Fruit fly (Drosophila melanogaster): ENCODE measurements around the gene CG1571.

The CG1571 gene

DNA sequence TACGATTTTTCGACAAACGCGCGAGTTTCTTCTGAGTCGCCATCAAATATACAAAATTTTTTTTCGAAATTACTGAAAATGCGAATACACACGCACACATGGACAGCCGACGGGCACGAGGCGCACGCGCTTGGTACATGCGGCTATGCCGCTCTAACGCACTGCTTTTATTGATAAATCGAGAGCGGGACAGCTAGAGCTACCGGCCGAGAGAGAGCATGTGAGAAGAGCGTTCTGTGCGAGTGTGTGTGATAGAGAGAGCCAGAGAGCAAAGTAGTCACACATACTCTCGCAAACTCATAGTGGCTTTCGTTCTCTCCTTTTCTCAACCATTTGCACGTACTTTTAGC, 14.8 kb upstream of the CG1571 start (continued):
- TF ChIP-seq CG7786 (GFP tag; optimal IDR thresholded peaks at IDR 0.05) (no peak), CG4282 (GFP tag; optimal IDR thresholded peaks at IDR 0.05) (no peak), ems (GFP tag; optimal IDR thresholded peaks at IDR 0.05) (no peak), pita (GFP tag; optimal IDR thresholded peaks at IDR 0.05) (no peak), Dbx (GFP tag; IDR thresholded peaks at IDR 0.05) (no peak), CG9932 (GFP tag; IDR thresholded peaks at IDR 0.05) (no peak), CG34422 (GFP tag; IDR thresholded peaks at IDR 0.05) (peak; percentile 22; the same call in 1 of the 3 replicates), zf30C (GFP tag; optimal IDR thresholded peaks at IDR 0.05) (peak; percentile 50), CG10979 (tag; optimal IDR thresholded peaks at IDR 0.05) (no peak), CG18619 (GFP tag; optimal IDR thresholded peaks at IDR 0.05) (no peak), gcm2 (GFP tag; optimal IDR thresholded peaks at IDR 0.05) (no peak), oc (tag; optimal IDR thresholded peaks at IDR 0.05) (no peak), CG10267 (tag; optimal IDR thresholded peaks at IDR 0.05) (no peak), CG9876 (GFP tag; optimal IDR thresholded peaks at IDR 0.05) (no peak), CG12769 (tag; optimal IDR thresholded peaks at IDR 0.05) (no peak), lola (GFP tag; optimal IDR thresholded peaks at IDR 0.05) (peak in 1 of 3 experiments; percentile 86), CG13624 (GFP tag; optimal IDR thresholded peaks at IDR 0.05) (no peak), CG5953 (GFP tag; IDR thresholded peaks at IDR 0.05) (no peak), gem (tag; optimal IDR thresholded peaks at IDR 0.05) (no peak), Blimp-1 (GFP tag; optimal IDR thresholded peaks at IDR 0.05) (no peak), ara (GFP tag; IDR thresholded peaks at IDR 0.05) (no peak), crp (GFP tag; optimal IDR thresholded peaks at IDR 0.05) (no peak), chinmo (GFP tag; IDR thresholded peaks at IDR 0.05; ENCODE audit: partially characterized antibody) (peak; percentile 50; the same call in 1 of the 4 replicates), schlank (tag; optimal IDR thresholded peaks at IDR 0.05) (no peak), CG14050 (GFP tag; IDR thresholded peaks at IDR 0.05) (no peak), Nf-YC (tag; optimal IDR thresholded peaks at IDR 0.05) (peak; percentile 28), cato (GFP tag; optimal IDR thresholded peaks at IDR 0.05; ENCODE audit: borderline replicate concordance) (no peak), CG3407 (GFP tag; optimal IDR thresholded peaks at IDR 0.05) (no peak), Bgb (GFP tag; IDR thresholded peaks at IDR 0.05; ENCODE audit: partially characterized antibody) (no peak), CTCF (GFP tag; optimal IDR thresholded peaks at IDR 0.05) (no peak), Tbp (GFP tag; optimal IDR thresholded peaks at IDR 0.05) (no peak), gsb-n (tag; optimal IDR thresholded peaks at IDR 0.05) (no peak), CkIIα-i1 (GFP tag; IDR thresholded peaks at IDR 0.05) (no peak), CG1647 (GFP tag; optimal IDR thresholded peaks at IDR 0.05) (no peak), az2 (GFP tag; optimal IDR thresholded peaks at IDR 0.05) (no peak), Dek (tag; optimal IDR thresholded peaks at IDR 0.05) (no peak), Med (GFP tag) (peak; percentile 65), Usf (GFP tag; optimal IDR thresholded peaks at IDR 0.05) (no peak), Hr78 (GFP tag; optimal IDR thresholded peaks at IDR 0.05) (no peak), chif (GFP tag; optimal IDR thresholded peaks at IDR 0.05) (no peak), CG30020 (tag; optimal IDR thresholded peaks at IDR 0.05) (no peak), HLH3B (GFP tag; IDR thresholded peaks at IDR 0.05) (no peak), CG6254 (GFP tag; optimal IDR thresholded peaks at IDR 0.05) (peak; percentile 26), Ssrp (tag; optimal IDR thresholded peaks at IDR 0.05) (no peak), BtbVII (GFP tag; optimal IDR thresholded peaks at IDR 0.05) (no peak), hb (GFP tag; IDR thresholded peaks at IDR 0.05; ENCODE audit: partially characterized antibody) (no peak), CG16863 (GFP tag; optimal IDR thresholded peaks at IDR 0.05) (no peak), Elba2 (GFP tag; optimal IDR thresholded peaks at IDR 0.05) (no peak), H15 (GFP tag; IDR thresholded peaks at IDR 0.05) (no peak), CG16779 (GFP tag; IDR thresholded peaks at IDR 0.05) (no peak), CG3281 (GFP tag; optimal IDR thresholded peaks at IDR 0.05) (no peak), jing (GFP tag; optimal IDR thresholded peaks at IDR 0.05) (no peak)
